Worm (Caenorhabditis elegans) whole organism, young adult: ENCODE measurements around the gene marb-1.

Experiments
- B0019.2 ChIP-seq: fragments of 200-800 bp; sonication (Bioruptor generic); conservative IDR thresholded peaks from 2 replicates; pipeline ENCODE4 v1.3.6; 2022; ENCODE audit warnings: missing genetic modification reagents, missing genetic modification characterization, missing compliant biosample characterization
- akir-1 ChIP-seq: fragments of 200-800 bp; sonication (Bioruptor generic); optimal IDR thresholded peaks from 2 replicates; lab custom pipeline; 2018; ENCODE audit warnings: mild to moderate bottlenecking, missing genetic modification characterization, moderate library complexity, missing compliant biosample characterization
- attf-5 ChIP-seq: fragments of 200-800 bp; sonication (Bioruptor generic); optimal IDR thresholded peaks from 2 replicates; lab custom pipeline; 2018; ENCODE audit warnings: mild to moderate bottlenecking, missing genetic modification characterization, missing compliant biosample characterization
- ceh-58 ChIP-seq: fragments of 200-800 bp; sonication (Bioruptor generic); IDR thresholded peaks from 2 replicates; pipeline ENCODE4 v1.3.6; 2022; ENCODE audit warnings: missing genetic modification characterization, missing compliant biosample characterization
- efl-1 ChIP-seq: fragments of 150-350 bp; optimal IDR thresholded peaks from 2 replicates; lab custom pipeline; 2014; ENCODE audit warnings: missing biosample characterization, missing genetic modification reagents, missing genetic modification characterization
- fkh-3 ChIP-seq: sonication (generic microtip); optimal IDR thresholded peaks from 2 replicates; lab custom pipeline; 2016; ENCODE audit warnings: mild to moderate bottlenecking, missing genetic modification characterization, missing compliant biosample characterization
- lin-26 ChIP-seq: fragments of 200-800 bp; sonication (Bioruptor generic); IDR thresholded peaks from 2 replicates; pipeline ENCODE4 v1.3.6; 2022; ENCODE audit warnings: missing genetic modification reagents, missing genetic modification characterization, missing compliant biosample characterization
- nfya-1 ChIP-seq: sonication (generic microtip); optimal IDR thresholded peaks from 2 replicates; lab custom pipeline; 2017; ENCODE audit warnings: antibody characterized with exemption, missing compliant biosample characterization, missing genetic modification characterization, borderline replicate concordance; ENCODE audit not compliant: insufficient read depth
- pha-4 ChIP-seq: fragments of 150-350 bp; sonication (generic microtip); optimal IDR thresholded peaks from 2 replicates; lab custom pipeline; 2014; ENCODE audit warnings: missing biosample characterization, missing genetic modification reagents, missing genetic modification characterization
- snpc-4 ChIP-seq, 5 experiments: fragments of 150-350 bp in 1 of 5; sonication (generic microtip) in 4 of 5; optimal IDR thresholded peaks; 2 replicates each; lab custom pipeline; 2014 to 2018; ENCODE audit warnings: missing genetic modification characterization in 5 of 5, missing biosample characterization in 3 of 5, antibody characterized with exemption in 2 of 5, mild to moderate bottlenecking in 2 of 5, missing compliant biosample characterization in 2 of 5, missing genotype in 2 of 5, moderate library complexity in 2 of 5, missing genetic modification reagents in 1 of 5
- zim-3 ChIP-seq: sonication (generic microtip); optimal IDR thresholded peaks from 2 replicates; lab custom pipeline; 2017; ENCODE audit warnings: mild to moderate bottlenecking, missing genetic modification characterization, moderate library complexity, missing compliant biosample characterization

DNA sequence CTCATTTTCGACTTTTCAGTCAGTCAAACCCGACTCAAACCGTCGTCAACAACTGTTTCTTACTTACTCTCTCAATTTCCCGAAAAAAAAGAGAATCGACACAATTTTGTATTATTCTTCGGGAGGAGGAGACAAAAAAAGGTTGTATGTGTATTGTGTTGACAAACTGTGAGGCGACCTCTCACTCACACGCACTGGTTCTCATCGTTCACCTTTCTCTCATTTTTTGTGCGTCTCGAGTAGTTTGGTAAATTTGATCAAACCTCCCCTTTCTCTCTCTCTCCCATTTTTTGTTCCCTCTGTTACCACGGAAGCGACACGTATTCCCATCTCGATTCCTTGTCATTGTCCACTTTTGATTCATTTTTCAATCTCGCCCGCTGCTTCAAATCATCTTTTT is 10.0 kb downstream of the marb-1 start:
- TF ChIP-seq lin-26 = no peak
- no peak for TF ChIP-seq attf-5
- TF ChIP-seq efl-1 (GFP tag; lab: Kevin White, UChicago) = no peak
- no peak for TF ChIP-seq ceh-58 (GFP tag; lab: Robert Waterston, UW)
- no peak for TF ChIP-seq akir-1 (GFP tag; lab: Kevin White, UChicago)
- TF ChIP-seq fkh-3 (tag; lab: Kevin White, UChicago) = no peak
- TF ChIP-seq zim-3 = no peak
- TF ChIP-seq nfya-1 (tag; lab: Kevin White, UChicago) = no peak
- TF ChIP-seq pha-4 = no peak
- no peak for TF ChIP-seq B0019.2 (GFP tag; lab: Robert Waterston, UW)
- no peak for TF ChIP-seq snpc-4 (GFP tag; optimal IDR thresholded peaks at IDR 0.05; lab: Kevin White, UChicago)
- no peak for TF ChIP-seq snpc-4 (tag; optimal IDR thresholded peaks at IDR 0.05; lab: Kevin White, UChicago)
